Worm (Caenorhabditis elegans): ENCODE data around the gene rnp-3.

DNA sequence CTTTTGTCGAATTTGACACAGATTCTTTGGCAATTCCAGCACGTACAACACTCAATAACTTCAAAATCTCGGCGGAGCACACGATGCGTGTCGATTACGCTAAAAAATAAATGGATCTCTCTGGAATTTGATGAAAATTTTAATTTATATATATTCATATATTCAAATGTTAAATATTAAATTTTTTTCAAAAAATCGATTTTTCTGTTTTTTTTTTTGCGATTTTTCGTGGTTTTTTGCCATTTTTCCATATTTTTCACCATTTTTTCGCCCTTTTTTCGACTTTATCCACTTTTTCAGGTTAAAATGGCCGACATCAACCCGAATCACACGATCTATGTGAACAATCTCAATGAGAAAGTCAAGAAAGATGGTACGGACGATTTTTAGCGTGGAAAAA, at the start of gene rnp-3:
- TF ChIP-seq ama-1 (optimal IDR thresholded peaks at IDR 0.05) (no peak), fkh-10 (GFP tag; optimal IDR thresholded peaks at IDR 0.05) (no peak), nhr-102 (tag; optimal IDR thresholded peaks at IDR 0.05) (no peak), pha-4 (GFP tag; IDR thresholded peaks at IDR 0.05) (no peak), pha-4 (tag; optimal IDR thresholded peaks at IDR 0.05) (no peak), unc-62 (GFP tag; optimal IDR thresholded peaks at IDR 0.05 in 1 of 2) (no peak), unc-62 (tag; optimal IDR thresholded peaks at IDR 0.05) (no peak), fos-1 (tag; optimal IDR thresholded peaks at IDR 0.05) (no peak), skn-1 (tag; optimal IDR thresholded peaks at IDR 0.05) (no peak), nhr-11 (tag; optimal IDR thresholded peaks at IDR 0.05) (no peak), dmd-6 (GFP tag; IDR thresholded peaks at IDR 0.05) (no peak), spr-1 (tag; optimal IDR thresholded peaks at IDR 0.05) (no peak), unc-130 (GFP tag; optimal IDR thresholded peaks at IDR 0.05) (no peak), pqm-1 (tag; optimal IDR thresholded peaks at IDR 0.05) (no peak), unc-39 (tag; optimal IDR thresholded peaks at IDR 0.05) (no peak)
